Fruit fly (Drosophila melanogaster) whole organism, embryonic: Measurements from ENCODE around the gene Blimp-1.

Experiments used
- C15 ChIP-seq: fragments of 200-800 bp; sonication (Bioruptor generic); IDR thresholded peaks from 3 replicates; pipeline ENCODE4 v1.3.6; 2022; ENCODE audit warnings: missing biosample characterization, missing genetic modification characterization
- CG10462 ChIP-seq: fragments of 200-800 bp; sonication (Bioruptor generic); optimal IDR thresholded peaks from 2 replicates; lab custom pipeline; 2016; ENCODE audit warnings: missing biosample characterization, missing genetic modification characterization
- CG10959 ChIP-seq: fragments of 200-800 bp; sonication (Bioruptor generic); IDR thresholded peaks from 2 replicates; pipeline ENCODE4 v1.3.6; 2022; ENCODE audit warnings: missing biosample characterization, missing genetic modification characterization
- CG11456 ChIP-seq: fragments of 200-800 bp; sonication (Bioruptor generic); IDR thresholded peaks from 3 replicates; pipeline ENCODE4 v1.3.6; 2022; ENCODE audit warnings: missing biosample characterization, missing genetic modification characterization
- CG12391 ChIP-seq: fragments of 200-800 bp; sonication (Bioruptor generic); optimal IDR thresholded peaks from 3 replicates; lab custom pipeline; 2018; ENCODE audit warnings: missing biosample characterization, mild to moderate bottlenecking, missing genetic modification characterization, moderate library complexity
- CG13287 ChIP-seq: fragments of 200-800 bp; sonication (Bioruptor generic); IDR thresholded peaks from 2 replicates; pipeline ENCODE4 v1.3.6; 2022; ENCODE audit warnings: missing biosample characterization, missing genetic modification characterization; ENCODE audit not compliant: partially characterized antibody
- CG13296 ChIP-seq: fragments of 200-800 bp; sonication (Bioruptor generic); optimal IDR thresholded peaks from 3 replicates; lab custom pipeline; 2018; ENCODE audit warnings: missing biosample characterization, mild to moderate bottlenecking, missing genetic modification characterization
- CG14014 ChIP-seq: fragments of 200-800 bp; sonication (Bioruptor generic); IDR thresholded peaks from 2 replicates; pipeline ENCODE4 v1.3.6; 2022; ENCODE audit warnings: missing biosample characterization, missing genetic modification characterization
- CG14050 ChIP-seq: fragments of 200-800 bp; sonication (Bioruptor generic); IDR thresholded peaks from 3 replicates; pipeline ENCODE4 v1.3.6; 2022; ENCODE audit warnings: missing biosample characterization, missing genetic modification characterization
- CG14441 ChIP-seq: fragments of 200-800 bp; sonication (Bioruptor generic); IDR thresholded peaks from 2 replicates; pipeline ENCODE4 v1.3.6; 2022; ENCODE audit warnings: missing biosample characterization, missing genetic modification characterization
- CG14710 ChIP-seq: fragments of 200-800 bp; sonication (Bioruptor generic); optimal IDR thresholded peaks from 3 replicates; lab custom pipeline; 2019; ENCODE audit warnings: missing biosample characterization, mild to moderate bottlenecking, missing genetic modification characterization, moderate library complexity
- CG15601 ChIP-seq: fragments of 200-800 bp; sonication (Bioruptor generic); optimal IDR thresholded peaks from 3 replicates; lab custom pipeline; 2019; ENCODE audit warnings: missing biosample characterization, mild to moderate bottlenecking, missing genetic modification characterization, moderate library complexity
- CG1603 ChIP-seq: fragments of 200-800 bp; sonication (Bioruptor generic); optimal IDR thresholded peaks from 2 replicates; lab custom pipeline; 2019; ENCODE audit warnings: missing biosample characterization, mild to moderate bottlenecking, missing genetic modification characterization, moderate library complexity
- CG1647 ChIP-seq: fragments of 200-800 bp; sonication (Bioruptor generic); optimal IDR thresholded peaks from 3 replicates; lab custom pipeline; 2016; ENCODE audit warnings: missing biosample characterization, missing genetic modification characterization
- CG17912 ChIP-seq: fragments of 200-800 bp; sonication (Bioruptor generic); optimal IDR thresholded peaks from 2 replicates; lab custom pipeline; 2018; ENCODE audit warnings: missing biosample characterization, mild to moderate bottlenecking, missing genetic modification characterization
- CG1832 ChIP-seq: fragments of 200-800 bp; sonication (Bioruptor generic); optimal IDR thresholded peaks from 2 replicates; lab custom pipeline; 2017; ENCODE audit warnings: missing biosample characterization, mild to moderate bottlenecking, missing genetic modification characterization, inconsistent platforms
- CG3407 ChIP-seq: fragments of 200-800 bp; sonication (Bioruptor generic); optimal IDR thresholded peaks from 2 replicates; lab custom pipeline; 2018; ENCODE audit warnings: missing biosample characterization, mild to moderate bottlenecking, missing genetic modification characterization
- CG6791 ChIP-seq: fragments of 200-800 bp; sonication (Bioruptor generic); IDR thresholded peaks from 3 replicates; pipeline ENCODE4 v1.3.6; 2022; ENCODE audit warnings: missing biosample characterization, missing genetic modification characterization; ENCODE audit not compliant: partially characterized antibody
- CG8478 ChIP-seq: fragments of >200 bp; optimal IDR thresholded peaks from 2 replicates; lab custom pipeline; 2018
- CG9215 ChIP-seq: fragments of 200-800 bp; sonication (Bioruptor generic); IDR thresholded peaks from 2 replicates; pipeline ENCODE4 v1.3.6; 2022; ENCODE audit warnings: missing biosample characterization, missing genetic modification characterization
- CG9932 ChIP-seq: fragments of 200-800 bp; sonication (Bioruptor generic); IDR thresholded peaks from 2 replicates; pipeline ENCODE4 v1.3.6; 2022; ENCODE audit warnings: missing biosample characterization, missing genetic modification characterization
- Deaf1 ChIP-seq: fragments of 200-800 bp; optimal IDR thresholded peaks from 3 replicates; lab custom pipeline; 2019; ENCODE audit warnings: missing biosample characterization, mild to moderate bottlenecking, missing genetic modification characterization, moderate library complexity
- Doc3 ChIP-seq: fragments of 200-800 bp; sonication (Bioruptor generic); IDR thresholded peaks from 3 replicates; pipeline ENCODE4 v1.3.6; 2022; ENCODE audit warnings: missing biosample characterization, missing genetic modification characterization; ENCODE audit not compliant: partially characterized antibody
- H15 ChIP-seq: fragments of 200-800 bp; sonication (Bioruptor generic); IDR thresholded peaks from 3 replicates; pipeline ENCODE4 v1.3.6; 2022; ENCODE audit warnings: missing biosample characterization, missing genetic modification characterization
- HLH4C ChIP-seq: fragments of 200-800 bp; sonication (Bioruptor generic); IDR thresholded peaks from 3 replicates; pipeline ENCODE4 v1.3.6; 2022; ENCODE audit warnings: missing biosample characterization, missing genetic modification characterization; ENCODE audit not compliant: partially characterized antibody
- HmgZ ChIP-seq: fragments of 200-800 bp; sonication (Bioruptor generic); optimal IDR thresholded peaks from 2 replicates; lab custom pipeline; 2018; ENCODE audit warnings: missing biosample characterization, mild to moderate bottlenecking, missing genetic modification characterization
- Nf-YA ChIP-seq: fragments of 200-800 bp; sonication (Bioruptor generic); IDR thresholded peaks from 2 replicates; pipeline ENCODE4 v1.3.6; 2022; ENCODE audit warnings: missing biosample characterization, missing genetic modification characterization
- Usf ChIP-seq: fragments of 200-800 bp; sonication (Bioruptor generic); optimal IDR thresholded peaks from 2 replicates; lab custom pipeline; 2017; ENCODE audit warnings: missing genotype, missing biosample characterization, missing genetic modification characterization
- cad ChIP-seq: fragments of >200 bp; optimal IDR thresholded peaks from 2 replicates; lab custom pipeline; 2017; ENCODE audit warnings: missing biosample characterization, missing genetic modification characterization
- chm ChIP-seq: fragments of 200-800 bp; sonication (Bioruptor generic); IDR thresholded peaks from 2 replicates; pipeline ENCODE4 v1.3.6; 2022; ENCODE audit warnings: missing biosample characterization, missing genetic modification characterization
- da ChIP-seq: fragments of 200-800 bp; sonication (Bioruptor generic); optimal IDR thresholded peaks from 2 replicates; lab custom pipeline; 2016; ENCODE audit warnings: missing biosample characterization, missing genetic modification characterization
- danr ChIP-seq: fragments of 200-800 bp; sonication (Bioruptor generic); IDR thresholded peaks from 2 replicates; pipeline ENCODE4 v1.3.6; 2022; ENCODE audit warnings: missing biosample characterization, missing genetic modification characterization
- esg ChIP-seq: fragments of 200-800 bp; sonication (Bioruptor generic); conservative IDR thresholded peaks from 2 replicates; pipeline ENCODE4 v1.3.6; 2022; ENCODE audit warnings: missing biosample characterization, missing genetic modification characterization
- fd96Cb ChIP-seq: fragments of 200-800 bp; sonication (Bioruptor generic); optimal IDR thresholded peaks from 2 replicates; lab custom pipeline; 2018; ENCODE audit warnings: missing biosample characterization, mild to moderate bottlenecking, missing genetic modification characterization, moderate library complexity
- lmd ChIP-seq: fragments of 200-800 bp; sonication (Bioruptor generic); IDR thresholded peaks from 2 replicates; pipeline ENCODE4 v1.3.6; 2022; ENCODE audit warnings: missing biosample characterization, missing genetic modification characterization
- repo ChIP-seq: fragments of 200-800 bp; sonication (Bioruptor generic); optimal IDR thresholded peaks from 2 replicates; lab custom pipeline; 2016; ENCODE audit warnings: missing biosample characterization, missing genetic modification characterization
- ro ChIP-seq: fragments of 200-800 bp; sonication (Bioruptor generic); IDR thresholded peaks from 2 replicates; pipeline ENCODE4 v1.3.6; 2022; ENCODE audit warnings: missing biosample characterization, missing genetic modification characterization
- tio ChIP-seq: fragments of 200-800 bp; sonication (Bioruptor generic); optimal IDR thresholded peaks from 2 replicates; lab custom pipeline; 2017; ENCODE audit warnings: missing biosample characterization, missing genetic modification characterization, inconsistent platforms
- tna ChIP-seq: fragments of 200-800 bp; sonication (Bioruptor generic); IDR thresholded peaks from 2 replicates; pipeline ENCODE4 v1.3.6; 2022; ENCODE audit warnings: missing biosample characterization, missing genetic modification characterization; ENCODE audit not compliant: partially characterized antibody

Gene Blimp-1

dm6 chr3L:5662071-5662470 is 31.3 kb downstream of the Blimp-1 start, which contains the start of gene Sse (continued):
- TF ChIP-seq CG13296 (GFP tag; lab: Kevin White, UChicago) (no peak), repo (GFP tag; lab: Kevin White, UChicago) (no peak), esg (GFP tag; lab: Robert Waterston, UW) (no peak), Nf-YA (GFP tag; lab: Robert Waterston, UW) (no peak), CG17912 (no peak), CG12391 (tag; lab: Kevin White, UChicago) (no peak), CG1832 (GFP tag; lab: Kevin White, UChicago) (no peak), CG14441 (GFP tag; lab: Robert Waterston, UW) (no peak), CG9215 (no peak), CG14050 (GFP tag; lab: Robert Waterston, UW) (no peak), CG14710 (tag; lab: Kevin White, UChicago) (peak; percentile 34), ro (GFP tag; lab: Robert Waterston, UW) (no peak), HLH4C (GFP tag; lab: Robert Waterston, UW) (peak; percentile 82), CG1647 (peak; percentile 19), cad (GFP tag; lab: Kevin White, UChicago) (no peak), CG10959 (no peak), fd96Cb (tag; lab: Kevin White, UChicago) (no peak), H15 (no peak), HmgZ (tag; lab: Kevin White, UChicago) (no peak), lmd (GFP tag; lab: Robert Waterston, UW) (no peak), CG8478 (lab: Kevin White, UChicago) (no peak), CG10462 (GFP tag; lab: Kevin White, UChicago) (no peak), CG3407 (no peak), CG9932 (peak; percentile 30; the same call in 1 of the 2 replicates), CG14014 (GFP tag; lab: Robert Waterston, UW) (no peak), CG11456 (GFP tag; lab: Robert Waterston, UW) (no peak), Deaf1 (tag; lab: Kevin White, UChicago) (no peak), danr (GFP tag; lab: Robert Waterston, UW) (no peak), tna (peak; percentile 52), chm (GFP tag; lab: Robert Waterston, UW) (no peak), tio (GFP tag; lab: Kevin White, UChicago) (no peak), Doc3 (peak; percentile 81), CG1603 (tag; lab: Kevin White, UChicago) (peak; percentile 4), Usf (GFP tag; lab: Kevin White, UChicago) (no peak), da (GFP tag; lab: Kevin White, UChicago) (no peak), CG13287 (GFP tag; lab: Robert Waterston, UW) (peak; percentile 87), C15 (no peak)

- TF ChIP-seq Usf (GFP tag; lab: Kevin White, UChicago) (no peak), CG6791 (no peak), CG15601 (tag; lab: Kevin White, UChicago) (peak; percentile 94)
Observed at dm6 chr3L:5663250-5663649, 32.5 kb downstream of the Blimp-1 start.
